Worm (Caenorhabditis elegans) whole organism, late embryonic: ENCODE data around the gene ZK867.2.

Experiments
- C08G9.2 ChIP-seq: sonication (generic microtip); optimal IDR thresholded peaks from 2 replicates; lab custom pipeline; 2016; ENCODE audit warnings: mild to moderate bottlenecking, missing genetic modification characterization, moderate library complexity, missing compliant biosample characterization
- C38D4.7 ChIP-seq: fragments of 200-800 bp; sonication (Bioruptor generic); optimal IDR thresholded peaks from 2 replicates; lab custom pipeline; 2018; ENCODE audit warnings: mild to moderate bottlenecking, missing genetic modification characterization, moderate library complexity, missing compliant biosample characterization
- F13H6.1 ChIP-seq: sonication (generic microtip); optimal IDR thresholded peaks from 2 replicates; lab custom pipeline; 2016; ENCODE audit warnings: missing genetic modification characterization, missing compliant biosample characterization
- K02D7.2 ChIP-seq: sonication (generic microtip); optimal IDR thresholded peaks from 2 replicates; lab custom pipeline; 2017; ENCODE audit warnings: mild to moderate bottlenecking, missing genetic modification characterization, missing compliant biosample characterization
- Y22D7AL.16 ChIP-seq: sonication (generic microtip); optimal IDR thresholded peaks from 2 replicates; lab custom pipeline; 2016; ENCODE audit warnings: missing genetic modification characterization, missing compliant biosample characterization
- ama-1 ChIP-seq: fragments of 150-350 bp; optimal IDR thresholded peaks from 2 replicates; lab custom pipeline; 2014
- ceh-14 ChIP-seq: sonication (generic microtip); optimal IDR thresholded peaks from 2 replicates; lab custom pipeline; 2016; ENCODE audit warnings: missing genotype, missing genetic modification characterization, missing compliant biosample characterization
- ceh-18 ChIP-seq: sonication (generic microtip); optimal IDR thresholded peaks from 2 replicates; lab custom pipeline; 2016; ENCODE audit warnings: missing genetic modification characterization, missing compliant biosample characterization
- ceh-19 ChIP-seq: fragments of 200-800 bp; sonication (Bioruptor generic); optimal IDR thresholded peaks from 2 replicates; lab custom pipeline; 2018; ENCODE audit warnings: mild to moderate bottlenecking, missing genetic modification characterization, missing compliant biosample characterization
- ceh-2 ChIP-seq: sonication (generic microtip); optimal IDR thresholded peaks from 2 replicates; lab custom pipeline; 2016; ENCODE audit warnings: missing genotype, missing genetic modification characterization, missing compliant biosample characterization
- ceh-24 ChIP-seq: sonication (generic microtip); optimal IDR thresholded peaks from 2 replicates; lab custom pipeline; 2016; ENCODE audit warnings: mild to moderate bottlenecking, missing genetic modification characterization, missing compliant biosample characterization
- ceh-30 ChIP-seq: fragments of 150-350 bp; optimal IDR thresholded peaks from 2 replicates; lab custom pipeline; 2014; ENCODE audit warnings: missing biosample characterization, missing genetic modification characterization
- ceh-31 ChIP-seq: sonication (generic microtip); optimal IDR thresholded peaks from 2 replicates; lab custom pipeline; 2016; ENCODE audit warnings: missing genetic modification characterization, missing compliant biosample characterization
- ceh-34 ChIP-seq: sonication (generic microtip); optimal IDR thresholded peaks from 2 replicates; lab custom pipeline; 2016; ENCODE audit warnings: mild to moderate bottlenecking, missing genetic modification characterization, missing compliant biosample characterization
- ceh-48 ChIP-seq: sonication (generic microtip); optimal IDR thresholded peaks from 2 replicates; lab custom pipeline; 2016; ENCODE audit warnings: missing genetic modification characterization, inconsistent platforms, missing compliant biosample characterization
- ceh-6 ChIP-seq: fragments of 200-800 bp; sonication (Bioruptor generic); optimal IDR thresholded peaks from 2 replicates; lab custom pipeline; 2018; ENCODE audit warnings: mild to moderate bottlenecking, missing genetic modification characterization, missing compliant biosample characterization
- ceh-9 ChIP-seq: sonication (generic microtip); optimal IDR thresholded peaks from 2 replicates; lab custom pipeline; 2016; ENCODE audit warnings: mild to moderate bottlenecking, missing genetic modification characterization, inconsistent platforms, missing compliant biosample characterization
- che-1 ChIP-seq: sonication (generic microtip); optimal IDR thresholded peaks from 2 replicates; lab custom pipeline; 2016; ENCODE audit warnings: mild to moderate bottlenecking, missing genetic modification characterization, missing compliant biosample characterization
- dmd-4 ChIP-seq: sonication (generic microtip); optimal IDR thresholded peaks from 2 replicates; lab custom pipeline; 2016; ENCODE audit warnings: borderline replicate concordance, missing genetic modification characterization, missing compliant biosample characterization
- dve-1 ChIP-seq: sonication (generic microtip); optimal IDR thresholded peaks from 2 replicates; lab custom pipeline; 2017; ENCODE audit warnings: antibody characterized with exemption, mild to moderate bottlenecking, missing genetic modification characterization, missing compliant biosample characterization
- ets-4 ChIP-seq: sonication (generic microtip); optimal IDR thresholded peaks from 2 replicates; lab custom pipeline; 2016; ENCODE audit warnings: missing genetic modification characterization, missing compliant biosample characterization
- eyg-1 ChIP-seq: sonication (generic microtip); optimal IDR thresholded peaks from 2 replicates; lab custom pipeline; 2016; ENCODE audit warnings: missing genotype, missing genetic modification characterization, missing compliant biosample characterization
- fax-1 ChIP-seq: sonication (generic microtip); optimal IDR thresholded peaks from 2 replicates; lab custom pipeline; 2016; ENCODE audit warnings: missing genotype, missing genetic modification characterization, missing compliant biosample characterization
- fkh-10 ChIP-seq: fragments of 150-350 bp; optimal IDR thresholded peaks from 2 replicates; lab custom pipeline; 2014; ENCODE audit warnings: missing biosample characterization, missing genetic modification reagents, missing genetic modification characterization
- fkh-6 ChIP-seq: sonication (generic microtip); optimal IDR thresholded peaks from 2 replicates; lab custom pipeline; 2016; ENCODE audit warnings: missing genetic modification characterization, missing compliant biosample characterization
- gmeb-2 ChIP-seq: sonication (generic microtip); optimal IDR thresholded peaks from 2 replicates; lab custom pipeline; 2016; ENCODE audit warnings: missing genetic modification characterization, inconsistent platforms, missing compliant biosample characterization
- hlh-30 ChIP-seq: sonication (generic microtip); optimal IDR thresholded peaks from 2 replicates; lab custom pipeline; 2017; ENCODE audit warnings: antibody characterized with exemption, missing genetic modification characterization, missing compliant biosample characterization; ENCODE audit not compliant: insufficient read depth
- hlh-6 ChIP-seq: sonication (generic microtip); optimal IDR thresholded peaks from 2 replicates; lab custom pipeline; 2016; ENCODE audit warnings: missing genotype, missing genetic modification characterization, missing compliant biosample characterization
- hlh-8 ChIP-seq: sonication (generic microtip); optimal IDR thresholded peaks from 2 replicates; lab custom pipeline; 2016; ENCODE audit warnings: missing genotype, missing genetic modification characterization, missing compliant biosample characterization
- lim-6 ChIP-seq: sonication (generic microtip); optimal IDR thresholded peaks from 2 replicates; lab custom pipeline; 2016; ENCODE audit warnings: missing genetic modification characterization, missing compliant biosample characterization
- mec-3 ChIP-seq: sonication (generic microtip); optimal IDR thresholded peaks from 2 replicates; lab custom pipeline; 2016; ENCODE audit warnings: borderline replicate concordance, missing genetic modification characterization, missing compliant biosample characterization
- nfya-1 ChIP-seq: sonication (generic microtip); optimal IDR thresholded peaks from 2 replicates; lab custom pipeline; 2017; ENCODE audit warnings: missing genetic modification characterization, mild to moderate bottlenecking, missing compliant biosample characterization, antibody characterized with exemption, moderate library complexity
- nhr-11 ChIP-seq: fragments of 150-350 bp; optimal IDR thresholded peaks from 2 replicates; lab custom pipeline; 2014; ENCODE audit warnings: missing biosample characterization, missing genetic modification characterization
- nhr-232 ChIP-seq: sonication (generic microtip); optimal IDR thresholded peaks from 2 replicates; lab custom pipeline; 2016; ENCODE audit warnings: missing genetic modification characterization, missing compliant biosample characterization
- npax-4 ChIP-seq: sonication (generic microtip); optimal IDR thresholded peaks from 2 replicates; lab custom pipeline; 2016; ENCODE audit warnings: missing genetic modification characterization, missing compliant biosample characterization
- pat-9 ChIP-seq: fragments of 200-800 bp; sonication (Bioruptor generic); optimal IDR thresholded peaks from 2 replicates; lab custom pipeline; 2018; ENCODE audit warnings: mild to moderate bottlenecking, missing genetic modification characterization, moderate library complexity, missing compliant biosample characterization
- pha-4 ChIP-seq: fragments of 150-350 bp; optimal IDR thresholded peaks from 2 replicates; lab custom pipeline; 2018; ENCODE audit warnings: missing biosample characterization, missing genetic modification reagents, missing genetic modification characterization
- pqm-1 ChIP-seq: sonication (generic microtip); optimal IDR thresholded peaks from 2 replicates; lab custom pipeline; 2016; ENCODE audit warnings: missing genetic modification characterization, missing compliant biosample characterization
- pros-1 ChIP-seq: fragments of 150-350 bp; optimal IDR thresholded peaks from 2 replicates; lab custom pipeline; 2014; ENCODE audit warnings: missing biosample characterization, missing genetic modification reagents, missing genetic modification characterization
- ref-2 ChIP-seq: sonication (generic microtip); optimal IDR thresholded peaks from 2 replicates; lab custom pipeline; 2016; ENCODE audit warnings: missing genetic modification characterization, missing compliant biosample characterization
- rnt-1 ChIP-seq: sonication (generic microtip); optimal IDR thresholded peaks from 2 replicates; lab custom pipeline; 2016; ENCODE audit warnings: missing genetic modification characterization, missing compliant biosample characterization
- sdc-2 ChIP-seq: sonication (generic microtip); optimal IDR thresholded peaks from 2 replicates; lab custom pipeline; 2016; ENCODE audit warnings: missing genotype, missing genetic modification characterization, missing compliant biosample characterization
- sox-2 ChIP-seq: fragments of 200-800 bp; sonication (Bioruptor generic); IDR thresholded peaks from 2 replicates; pipeline ENCODE4 v1.3.6; 2022; ENCODE audit warnings: missing genetic modification reagents, missing genetic modification characterization, missing compliant biosample characterization
- syd-9 ChIP-seq: sonication (generic microtip); optimal IDR thresholded peaks from 2 replicates; lab custom pipeline; 2016; ENCODE audit warnings: mild to moderate bottlenecking, missing genetic modification characterization, moderate library complexity, missing compliant biosample characterization
- tbx-2 ChIP-seq: sonication (generic microtip); optimal IDR thresholded peaks from 2 replicates; lab custom pipeline; 2016; ENCODE audit warnings: missing genetic modification characterization, missing compliant biosample characterization
- tbx-7 ChIP-seq: sonication (generic microtip); optimal IDR thresholded peaks from 2 replicates; lab custom pipeline; 2016; ENCODE audit warnings: missing genotype, missing genetic modification characterization, missing compliant biosample characterization
- unc-42 ChIP-seq: sonication (generic microtip); optimal IDR thresholded peaks from 2 replicates; lab custom pipeline; 2016; ENCODE audit warnings: missing genotype, missing genetic modification characterization, missing compliant biosample characterization
- unc-55 ChIP-seq: sonication (generic microtip); optimal IDR thresholded peaks from 2 replicates; lab custom pipeline; 2017; ENCODE audit warnings: missing biosample characterization, missing genetic modification reagents, missing genetic modification characterization
- zip-5 ChIP-seq: sonication (generic microtip); optimal IDR thresholded peaks from 2 replicates; lab custom pipeline; 2016; ENCODE audit warnings: missing genetic modification characterization, missing compliant biosample characterization
- ztf-16 ChIP-seq: sonication (generic microtip); optimal IDR thresholded peaks from 2 replicates; lab custom pipeline; 2017; ENCODE audit warnings: missing genetic modification characterization, missing compliant biosample characterization

Gene ZK867.2

ce11 chrX:7234723-7235203 is 28.2 kb downstream of the ZK867.2 start:
- TF ChIP-seq unc-42 (tag; lab: Kevin White, UChicago) = peak; percentile 91
- TF ChIP-seq fkh-10 (GFP tag; lab: Kevin White, UChicago) = peak; percentile 12
- TF ChIP-seq hlh-30 = no peak
- TF ChIP-seq eyg-1 (tag; lab: Kevin White, UChicago) = no peak
- TF ChIP-seq che-1 (tag; lab: Kevin White, UChicago) = no peak
- no peak for TF ChIP-seq unc-55
- TF ChIP-seq pha-4 (tag; lab: Kevin White, UChicago) = no peak
- peak; percentile 27 for TF ChIP-seq ref-2 (tag; lab: Kevin White, UChicago)
- TF ChIP-seq ceh-48 (tag; lab: Kevin White, UChicago) = no peak
- TF ChIP-seq zip-5 = no peak
- TF ChIP-seq Y22D7AL.16 (tag; lab: Kevin White, UChicago) = no peak
- TF ChIP-seq hlh-6 (tag; lab: Kevin White, UChicago) = peak; percentile 61
- TF ChIP-seq ceh-6 (GFP tag; lab: Kevin White, UChicago) = peak; percentile 30
- no peak for TF ChIP-seq fax-1 (tag; lab: Kevin White, UChicago)
- no peak for TF ChIP-seq nhr-232 (tag; lab: Kevin White, UChicago)
- no peak for TF ChIP-seq pqm-1
- no peak for TF ChIP-seq pros-1 (tag; lab: Kevin White, UChicago)
- TF ChIP-seq ceh-2 = no peak
- TF ChIP-seq dve-1 (tag; lab: Kevin White, UChicago) = no peak
- TF ChIP-seq mec-3 (tag; lab: Kevin White, UChicago) = no peak
- no peak for TF ChIP-seq tbx-7 (tag; lab: Kevin White, UChicago)
- TF ChIP-seq nfya-1 (tag; lab: Kevin White, UChicago) = peak; percentile 14
- TF ChIP-seq rnt-1 (tag; lab: Kevin White, UChicago) = no peak
- no peak for TF ChIP-seq lim-6 (tag; lab: Kevin White, UChicago)
- TF ChIP-seq K02D7.2 (tag; lab: Kevin White, UChicago) = no peak
- TF ChIP-seq sdc-2 (tag; lab: Kevin White, UChicago) = no peak
- peak; percentile 10 for TF ChIP-seq tbx-2 (tag; lab: Kevin White, UChicago)
- TF ChIP-seq nhr-11 (tag; lab: Kevin White, UChicago) = no peak
- peak; percentile 30 for TF ChIP-seq dmd-4 (tag; lab: Kevin White, UChicago)
- TF ChIP-seq ceh-14 (tag; lab: Kevin White, UChicago) = peak; percentile 49
- TF ChIP-seq sox-2 = no peak
- TF ChIP-seq ceh-24 (tag; lab: Kevin White, UChicago) = no peak
- no peak for TF ChIP-seq ama-1
- TF ChIP-seq ceh-34 = peak; percentile 66
- peak; percentile 1 for TF ChIP-seq syd-9
- no peak for TF ChIP-seq C38D4.7 (GFP tag; lab: Kevin White, UChicago)
- TF ChIP-seq ceh-18 (tag; lab: Kevin White, UChicago) = peak; percentile 93
- TF ChIP-seq ztf-16 (tag; lab: Kevin White, UChicago) = no peak
- peak; percentile 50 for TF ChIP-seq F13H6.1 (tag; lab: Kevin White, UChicago)
- peak; percentile 57 for TF ChIP-seq ceh-31 (tag; lab: Kevin White, UChicago)
- no peak for TF ChIP-seq ceh-19 (GFP tag; lab: Kevin White, UChicago)
- no peak for TF ChIP-seq npax-4 (tag; lab: Kevin White, UChicago)

- no peak for TF ChIP-seq gmeb-2 (tag; lab: Kevin White, UChicago)
- TF ChIP-seq nhr-232 (tag; lab: Kevin White, UChicago) = no peak
- TF ChIP-seq hlh-8 (tag; lab: Kevin White, UChicago) = peak; percentile 61
- no peak for TF ChIP-seq ceh-31 (tag; lab: Kevin White, UChicago)
- peak; percentile 69 for TF ChIP-seq ceh-18 (tag; lab: Kevin White, UChicago)
- TF ChIP-seq fkh-6 (tag; lab: Kevin White, UChicago) = no peak
- TF ChIP-seq ztf-16 (tag; lab: Kevin White, UChicago) = no peak
- TF ChIP-seq ceh-14 (tag; lab: Kevin White, UChicago) = no peak
- no peak for TF ChIP-seq ama-1
- no peak for TF ChIP-seq tbx-2 (tag; lab: Kevin White, UChicago)
- TF ChIP-seq ets-4 = no peak
- TF ChIP-seq C08G9.2 = no peak
- no peak for TF ChIP-seq ceh-48 (tag; lab: Kevin White, UChicago)
- no peak for TF ChIP-seq nfya-1 (tag; lab: Kevin White, UChicago)
- peak; percentile 67 for TF ChIP-seq unc-55
- TF ChIP-seq nhr-11 (tag; lab: Kevin White, UChicago) = no peak
- no peak for TF ChIP-seq fax-1 (tag; lab: Kevin White, UChicago)
- TF ChIP-seq K02D7.2 (tag; lab: Kevin White, UChicago) = no peak
- peak; percentile 0 for TF ChIP-seq pat-9 (tag; lab: Kevin White, UChicago)
- TF ChIP-seq ceh-9 = no peak
- TF ChIP-seq pqm-1 = no peak
- TF ChIP-seq ceh-30 (tag; lab: Kevin White, UChicago) = no peak
- no peak for TF ChIP-seq unc-42 (tag; lab: Kevin White, UChicago)
- TF ChIP-seq tbx-7 (tag; lab: Kevin White, UChicago) = no peak
- TF ChIP-seq hlh-6 (tag; lab: Kevin White, UChicago) = no peak
These were observed 30.2 kb downstream of the ZK867.2 start for ce11 chrX:7236717-7237116.
